Worm (Caenorhabditis elegans): Measurements from ENCODE around the gene mrpl-18.

Gene mrpl-18

DNA sequence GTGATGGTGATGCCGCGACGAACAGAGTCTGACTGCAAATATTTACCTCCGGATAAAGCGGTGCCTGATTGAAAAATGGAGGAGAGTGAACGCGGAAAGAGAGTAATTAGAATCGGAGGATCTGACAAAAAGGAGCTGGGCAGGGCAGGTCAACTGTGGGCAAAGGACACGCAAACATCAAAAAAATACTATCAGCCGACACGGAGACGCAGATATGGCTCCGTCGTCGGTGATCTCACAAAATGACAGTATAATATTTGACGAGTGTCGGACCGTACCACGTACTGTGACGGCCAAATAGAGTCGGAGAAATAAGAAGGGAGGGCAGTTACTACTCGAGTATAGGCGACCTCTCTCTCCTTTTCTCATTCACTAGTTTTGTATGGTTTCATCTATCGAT is 12.3 kb upstream of the mrpl-18 start:
- TF ChIP-seq lin-39 (tag; optimal IDR thresholded peaks at IDR 0.05) (no peak), sem-4 (tag; optimal IDR thresholded peaks at IDR 0.05) (no peak), mbf-1 (tag; optimal IDR thresholded peaks at IDR 0.05) (no peak), nhr-77 (tag; optimal IDR thresholded peaks at IDR 0.05) (no peak), peb-1 (tag; optimal IDR thresholded peaks at IDR 0.05) (peak; percentile 10), crh-2 (tag; optimal IDR thresholded peaks at IDR 0.05) (no peak), nhr-129 (tag; optimal IDR thresholded peaks at IDR 0.05) (peak; percentile 9)

DNA sequence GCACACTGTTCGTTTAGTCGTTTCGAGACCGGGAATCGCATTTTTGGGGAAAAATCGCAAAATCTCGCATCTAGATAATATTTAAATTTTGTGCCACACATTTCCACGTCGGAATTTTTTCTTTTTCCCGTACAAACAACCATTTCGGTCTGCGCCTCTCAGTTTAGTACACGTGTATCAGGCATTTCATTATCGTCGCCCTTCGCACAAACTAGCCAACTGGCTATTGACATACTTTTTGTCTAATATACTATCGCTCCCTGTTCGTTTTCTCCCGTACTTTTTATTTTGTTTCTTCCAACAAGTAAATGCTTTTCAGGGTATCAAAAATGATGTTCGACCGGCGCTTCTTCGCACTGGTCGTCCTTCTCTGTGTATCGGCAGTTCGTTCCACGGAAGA is 11.5 kb upstream of the mrpl-18 start, which contains the start of gene C14B9.2:
Gene C14B9.2, plus strand, starts transcription at position 320 of the 400 bp plus-strand sequence.
- TF ChIP-seq crh-2 (tag; optimal IDR thresholded peaks at IDR 0.05) (peak; percentile 36), unc-55 (GFP tag; optimal IDR thresholded peaks at IDR 0.05) (no peak), elt-1 (tag; optimal IDR thresholded peaks at IDR 0.05) (no peak), fos-1 (tag; optimal IDR thresholded peaks at IDR 0.05) (peak; percentile 6), nhr-12 (tag; optimal IDR thresholded peaks at IDR 0.05) (no peak), F13H6.1 (tag; optimal IDR thresholded peaks at IDR 0.05) (no peak)

DNA sequence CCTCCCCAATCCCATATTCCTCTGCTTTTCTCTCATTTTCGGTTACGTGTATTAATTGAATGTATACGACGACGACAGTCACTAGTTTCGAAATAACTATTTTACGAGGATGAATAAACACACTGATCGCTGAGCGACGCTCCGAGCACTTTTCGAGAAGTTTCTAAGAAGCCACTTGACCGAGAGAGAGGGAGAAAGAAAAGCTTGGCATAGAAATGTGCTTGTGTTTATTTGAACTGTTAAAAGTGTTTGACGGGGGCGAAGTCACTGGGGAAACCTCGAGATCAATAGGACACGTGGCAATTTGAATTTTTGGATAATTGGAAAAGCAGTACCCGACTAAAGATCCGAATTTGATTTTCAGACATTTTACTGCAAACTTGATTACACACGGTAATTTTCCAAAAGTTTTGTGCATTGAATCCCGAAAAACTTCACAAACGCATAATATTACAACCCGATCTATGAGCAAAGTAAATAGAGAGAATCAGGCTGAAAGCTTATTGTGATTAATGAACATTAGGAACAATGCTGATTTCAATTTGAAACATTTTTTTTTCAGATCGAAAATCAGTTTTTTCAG is 8.2 kb upstream of the mrpl-18 start:
- TF ChIP-seq nhr-6 (tag; optimal IDR thresholded peaks at IDR 0.05) (no peak), F13H6.1 (tag; optimal IDR thresholded peaks at IDR 0.05) (peak; percentile 47), nhr-129 (tag; optimal IDR thresholded peaks at IDR 0.05) (peak; percentile 50), crh-2 (tag; optimal IDR thresholded peaks at IDR 0.05) (peak; percentile 22), nhr-77 (tag; optimal IDR thresholded peaks at IDR 0.05) (peak; percentile 14), nhr-12 (tag; optimal IDR thresholded peaks at IDR 0.05) (no peak), sma-9 (GFP tag; optimal IDR thresholded peaks at IDR 0.05) (peak; percentile 1), sma-9 (tag; optimal IDR thresholded peaks at IDR 0.05) (no peak)

DNA sequence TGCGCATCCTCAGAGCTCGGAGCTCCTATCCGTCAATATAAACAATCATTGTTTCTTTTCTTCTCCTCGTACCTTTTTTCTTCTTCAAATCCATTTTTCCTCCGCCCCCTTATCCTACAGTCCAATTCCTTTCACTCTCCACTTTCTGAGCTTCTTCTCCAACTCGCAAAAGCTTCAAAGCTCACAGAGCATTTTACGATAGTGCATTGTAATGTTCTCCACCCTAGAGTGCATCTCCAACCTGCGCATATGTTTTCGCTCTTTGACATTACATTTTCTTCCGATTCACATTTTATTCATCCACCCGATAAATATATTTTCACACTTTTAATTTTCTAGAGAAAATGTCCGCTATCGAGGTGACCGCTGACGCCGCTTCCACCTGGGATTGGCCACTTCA is 7.0 kb upstream of the mrpl-18 start, which contains the start of gene hsp-12.2:
Gene hsp-12.2, plus strand, starts transcription at position 301 of the 400 bp plus-strand sequence.
- TF ChIP-seq Y55F3AM.14 (GFP tag; optimal IDR thresholded peaks at IDR 0.05) (no peak), lin-39 (tag; optimal IDR thresholded peaks at IDR 0.05) (no peak), sem-4 (tag; optimal IDR thresholded peaks at IDR 0.05) (no peak), skn-1 (tag; optimal IDR thresholded peaks at IDR 0.05) (no peak), dmd-4 (tag; optimal IDR thresholded peaks at IDR 0.05) (no peak), R02D3.7 (tag; optimal IDR thresholded peaks at IDR 0.05) (no peak), C34F6.9 (tag; optimal IDR thresholded peaks at IDR 0.05) (no peak), nhr-25 (tag; optimal IDR thresholded peaks at IDR 0.05) (no peak), lin-13 (GFP tag; optimal IDR thresholded peaks at IDR 0.05) (no peak), peb-1 (tag; optimal IDR thresholded peaks at IDR 0.05) (no peak), zag-1 (tag; optimal IDR thresholded peaks at IDR 0.05) (no peak), aly-2 (tag; optimal IDR thresholded peaks at IDR 0.05) (no peak), fos-1 (tag; optimal IDR thresholded peaks at IDR 0.05) (no peak), blmp-1 (tag; optimal IDR thresholded peaks at IDR 0.05; ENCODE audit: insufficient read depth) (no peak), ama-1 (optimal IDR thresholded peaks at IDR 0.05) (no peak), egl-27 (tag; optimal IDR thresholded peaks at IDR 0.05) (no peak), nhr-237 (tag; optimal IDR thresholded peaks at IDR 0.05) (no peak), nhr-11 (tag; optimal IDR thresholded peaks at IDR 0.05) (no peak), nhr-21 (tag; optimal IDR thresholded peaks at IDR 0.05) (no peak), ztf-11 (tag; optimal IDR thresholded peaks at IDR 0.05) (no peak)

DNA sequence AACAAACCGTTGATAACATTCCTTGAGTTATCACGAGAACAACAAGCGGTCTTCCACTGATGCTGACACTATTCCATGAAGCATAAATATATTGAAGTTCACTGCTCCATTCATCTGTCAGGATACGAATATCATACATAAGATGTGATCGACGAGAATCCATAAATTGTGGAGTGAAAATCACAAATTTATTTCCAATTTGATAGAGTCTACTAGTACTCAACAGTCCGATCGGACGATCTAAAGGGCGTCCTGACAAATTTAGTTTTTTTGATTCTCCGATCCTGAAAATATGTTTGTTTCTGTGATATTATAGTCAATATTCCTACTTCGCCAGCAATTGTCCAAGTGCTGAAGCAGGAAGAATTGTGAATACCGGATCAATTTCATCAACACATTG is 2.6 kb upstream of the mrpl-18 start:
- TF ChIP-seq nhr-25 (tag; optimal IDR thresholded peaks at IDR 0.05), result no peak
- no peak for TF ChIP-seq alr-1 (tag; optimal IDR thresholded peaks at IDR 0.05)
- TF ChIP-seq sem-4 (tag; optimal IDR thresholded peaks at IDR 0.05), result no peak
- no peak for TF ChIP-seq skn-1 (tag; optimal IDR thresholded peaks at IDR 0.05)
- TF ChIP-seq nhr-21 (tag; optimal IDR thresholded peaks at IDR 0.05), result no peak
- no peak for TF ChIP-seq blmp-1 (tag; optimal IDR thresholded peaks at IDR 0.05; ENCODE audit: insufficient read depth)
- no peak for TF ChIP-seq unc-39 (tag; optimal IDR thresholded peaks at IDR 0.05)
- no peak for TF ChIP-seq F13H6.1 (tag; optimal IDR thresholded peaks at IDR 0.05)
- TF ChIP-seq ztf-4 (tag; optimal IDR thresholded peaks at IDR 0.05), result no peak
- no peak for TF ChIP-seq nhr-77 (tag; optimal IDR thresholded peaks at IDR 0.05)
- TF ChIP-seq ZK546.5 (tag; optimal IDR thresholded peaks at IDR 0.05), result no peak
- TF ChIP-seq ztf-1 (GFP tag; conservative IDR thresholded peaks at IDR 0.05), result no peak
- no peak for TF ChIP-seq lin-39 (tag; optimal IDR thresholded peaks at IDR 0.05)
